Fruit fly (Drosophila melanogaster) whole organism, embryonic: Measurements from ENCODE around the gene Ugt37A3.

ENCODE experiments used
- Aef1 ChIP-seq: fragments of 200-800 bp; sonication (Bioruptor generic); IDR thresholded peaks from 3 replicates; pipeline ENCODE4 v1.3.6; 2022; ENCODE audit warnings: missing biosample characterization, missing genetic modification characterization
- CG11093 ChIP-seq: fragments of 200-800 bp; sonication (Bioruptor generic); IDR thresholded peaks from 3 replicates; pipeline ENCODE4 v1.3.6; 2022; ENCODE audit warnings: missing biosample characterization, missing genetic modification characterization
- CG11247 ChIP-seq: fragments of 200-800 bp; sonication (Bioruptor generic); IDR thresholded peaks from 2 replicates; pipeline ENCODE4 v1.3.6; 2022; ENCODE audit warnings: missing biosample characterization, missing genetic modification characterization
- CG11456 ChIP-seq: fragments of 200-800 bp; sonication (Bioruptor generic); IDR thresholded peaks from 3 replicates; pipeline ENCODE4 v1.3.6; 2022; ENCODE audit warnings: missing biosample characterization, missing genetic modification characterization
- CG14667 ChIP-seq: fragments of 200-800 bp; sonication (Bioruptor generic); IDR thresholded peaks from 2 replicates; pipeline ENCODE4 v1.3.6; 2022; ENCODE audit warnings: missing biosample characterization, missing genetic modification characterization
- CG16815 ChIP-seq: fragments of 200-800 bp; sonication (Bioruptor generic); optimal IDR thresholded peaks from 3 replicates; lab custom pipeline; 2017; ENCODE audit warnings: missing biosample characterization, mild to moderate bottlenecking, missing genetic modification characterization
- CG30020 ChIP-seq: fragments of 200-800 bp; optimal IDR thresholded peaks from 2 replicates; lab custom pipeline; 2019; ENCODE audit warnings: missing biosample characterization, mild to moderate bottlenecking, missing genetic modification characterization, moderate library complexity
- CG33213 ChIP-seq: fragments of 200-800 bp; sonication (Bioruptor generic); optimal IDR thresholded peaks from 3 replicates; lab custom pipeline; 2016; ENCODE audit warnings: missing biosample characterization, missing genetic modification characterization
- CG34422 ChIP-seq: fragments of 200-800 bp; sonication (Bioruptor generic); IDR thresholded peaks from 3 replicates; pipeline ENCODE4 v1.3.6; 2022; ENCODE audit warnings: missing biosample characterization, missing genetic modification characterization
- CG6272 ChIP-seq: fragments of 200-800 bp; sonication (Bioruptor generic); IDR thresholded peaks from 2 replicates; pipeline ENCODE4 v1.3.6; 2022; ENCODE audit warnings: missing biosample characterization, missing genetic modification characterization
- CG7357 ChIP-seq: fragments of 200-800 bp; sonication (Bioruptor generic); IDR thresholded peaks from 3 replicates; pipeline ENCODE4 v1.3.6; 2022; ENCODE audit warnings: missing biosample characterization, missing genetic modification characterization
- CG8359 ChIP-seq: fragments of 200-800 bp; sonication (Bioruptor generic); optimal IDR thresholded peaks from 2 replicates; lab custom pipeline; 2017; ENCODE audit warnings: missing biosample characterization, mild to moderate bottlenecking, missing genetic modification characterization, borderline replicate concordance
- CG9932 ChIP-seq: fragments of 200-800 bp; sonication (Bioruptor generic); IDR thresholded peaks from 2 replicates; pipeline ENCODE4 v1.3.6; 2022; ENCODE audit warnings: missing biosample characterization, missing genetic modification characterization
- CoRest ChIP-seq: fragments of 200-800 bp; sonication (Bioruptor generic); optimal IDR thresholded peaks from 3 replicates; lab custom pipeline; 2018; ENCODE audit warnings: missing biosample characterization, mild to moderate bottlenecking, missing genetic modification characterization, moderate library complexity
- Dfd ChIP-seq, 2 experiments: fragments of >200 bp; optimal IDR thresholded peaks; 2 replicates each; lab custom pipeline; 2017; ENCODE audit warnings: missing biosample characterization in 2 of 2, missing genetic modification characterization in 2 of 2
- Dp ChIP-seq: fragments of 200-800 bp; sonication (Bioruptor generic); optimal IDR thresholded peaks from 2 replicates; lab custom pipeline; 2018; ENCODE audit warnings: missing biosample characterization, mild to moderate bottlenecking, missing genetic modification characterization, moderate library complexity
- Dref ChIP-seq: fragments of 200-800 bp; sonication (Bioruptor generic); IDR thresholded peaks from 2 replicates; pipeline ENCODE4 v1.3.6; 2022; ENCODE audit warnings: missing biosample characterization, missing genetic modification characterization
- Ets65A ChIP-seq: fragments of 200-800 bp; sonication (Bioruptor generic); peaks from one replicate; lab custom pipeline; 2016; ENCODE audit warnings: missing biosample characterization, missing genetic modification characterization
- H2.0 ChIP-seq: fragments of 200-800 bp; sonication (Bioruptor generic); IDR thresholded peaks from 2 replicates; pipeline ENCODE4 v1.3.6; 2022; ENCODE audit warnings: missing biosample characterization, missing genetic modification characterization
- Hr3 ChIP-seq: fragments of 200-800 bp; sonication (Bioruptor generic); optimal IDR thresholded peaks from 3 replicates; lab custom pipeline; 2016; ENCODE audit warnings: missing biosample characterization, missing genetic modification characterization
- Hr78 ChIP-seq, 2 experiments: fragments of 200-800 bp in 1 of 2; fragments of >200 bp in 1 of 2; sonication (Bioruptor generic) in 1 of 2; optimal IDR thresholded peaks; 2 replicates each; lab custom pipeline; 2017 to 2019; ENCODE audit warnings: missing biosample characterization in 2 of 2, missing genetic modification characterization in 2 of 2, mild to moderate bottlenecking in 1 of 2, moderate library complexity in 1 of 2
- Lhr ChIP-seq: fragments of 200-800 bp; sonication (Bioruptor generic); optimal IDR thresholded peaks from 3 replicates; lab custom pipeline; 2017; ENCODE audit warnings: mild to moderate bottlenecking, missing biosample characterization, missing genetic modification reagents, missing genetic modification characterization
- Med ChIP-seq: fragments of 200-800 bp; sonication (Bioruptor generic); peaks from one replicate; lab custom pipeline; 2016; ENCODE audit warnings: missing biosample characterization, missing genetic modification characterization, mild to moderate bottlenecking, inconsistent platforms, moderate library complexity
- Myb ChIP-seq: fragments of 200-800 bp; sonication (Bioruptor generic); optimal IDR thresholded peaks from 2 replicates; lab custom pipeline; 2016; ENCODE audit warnings: missing biosample characterization, missing genetic modification characterization
- NFAT ChIP-seq: fragments of 200-800 bp; sonication (Bioruptor generic); IDR thresholded peaks from 2 replicates; pipeline ENCODE4 v1.3.6; 2022; ENCODE audit warnings: missing biosample characterization, missing genetic modification characterization
- Pdp1 ChIP-seq, 2 experiments: fragments of 200-800 bp; sonication (Bioruptor generic); optimal IDR thresholded peaks; 3 replicates each; lab custom pipeline; 2016; ENCODE audit warnings: missing biosample characterization in 2 of 2, missing genetic modification characterization in 2 of 2, mild to moderate bottlenecking in 1 of 2, moderate library complexity in 1 of 2
- Rfx ChIP-seq: fragments of 200-800 bp; sonication (Bioruptor generic); IDR thresholded peaks from 2 replicates; pipeline ENCODE4 v1.3.6; 2022; ENCODE audit warnings: missing biosample characterization, missing genetic modification characterization
- Rx ChIP-seq: fragments of 200-800 bp; sonication (Bioruptor generic); IDR thresholded peaks from 2 replicates; pipeline ENCODE4 v1.3.6; 2022; ENCODE audit warnings: missing biosample characterization, missing genetic modification characterization
- Sry-δ ChIP-seq: fragments of 200-800 bp; sonication (Bioruptor generic); optimal IDR thresholded peaks from 2 replicates; lab custom pipeline; 2016; ENCODE audit warnings: missing biosample characterization, missing genetic modification characterization
- ase ChIP-seq: fragments of 200-800 bp; sonication (Bioruptor generic); IDR thresholded peaks from 3 replicates; pipeline ENCODE4 v1.3.6; 2022; ENCODE audit warnings: missing biosample characterization, missing genetic modification characterization
- dimm ChIP-seq: fragments of 200-800 bp; sonication (Bioruptor generic); IDR thresholded peaks from 2 replicates; pipeline ENCODE4 v1.3.6; 2022; ENCODE audit warnings: missing biosample characterization, missing genetic modification characterization
- dysf ChIP-seq: fragments of 200-800 bp; sonication (Bioruptor generic); IDR thresholded peaks from 3 replicates; pipeline ENCODE4 v1.3.6; 2022; ENCODE audit warnings: missing biosample characterization, missing genetic modification characterization
- gfzf ChIP-seq: fragments of 200-800 bp; sonication (Bioruptor generic); optimal IDR thresholded peaks from 2 replicates; lab custom pipeline; 2016; ENCODE audit warnings: missing biosample characterization, mild to moderate bottlenecking, missing genetic modification characterization, moderate library complexity
- ken ChIP-seq: fragments of 200-800 bp; sonication (Bioruptor generic); IDR thresholded peaks from 3 replicates; pipeline ENCODE4 v1.3.6; 2022; ENCODE audit warnings: missing biosample characterization, missing genetic modification characterization
- lola ChIP-seq, 3 experiments: fragments of >200 bp in 2 of 3; fragments of 200-800 bp in 1 of 3; sonication (Bioruptor generic) in 1 of 3; optimal IDR thresholded peaks; 2 replicates each; lab custom pipeline; 2017 to 2019; ENCODE audit warnings: missing biosample characterization in 3 of 3, missing genetic modification characterization in 3 of 3, mild to moderate bottlenecking in 1 of 3, moderate library complexity in 1 of 3
- mam ChIP-seq: fragments of 200-800 bp; sonication (Bioruptor generic); optimal IDR thresholded peaks from 3 replicates; lab custom pipeline; 2016; ENCODE audit warnings: missing biosample characterization, missing genetic modification characterization
- nmo ChIP-seq: fragments of 200-800 bp; sonication (Bioruptor generic); optimal IDR thresholded peaks from 2 replicates; lab custom pipeline; 2018; ENCODE audit warnings: missing biosample characterization, mild to moderate bottlenecking, missing genetic modification characterization, moderate library complexity
- phol ChIP-seq: fragments of 200-800 bp; sonication (Bioruptor generic); optimal IDR thresholded peaks from 3 replicates; lab custom pipeline; 2018; ENCODE audit warnings: missing biosample characterization, mild to moderate bottlenecking, missing genetic modification characterization, moderate library complexity
- pnt ChIP-seq: fragments of 200-800 bp; sonication (Bioruptor generic); optimal IDR thresholded peaks from 3 replicates; lab custom pipeline; 2016; ENCODE audit warnings: missing biosample characterization, missing genetic modification characterization
- pum ChIP-seq: fragments of 200-800 bp; sonication (Bioruptor generic); optimal IDR thresholded peaks from 2 replicates; lab custom pipeline; 2016; ENCODE audit warnings: missing biosample characterization, missing genetic modification characterization
- pzg ChIP-seq: fragments of 200-800 bp; sonication (Bioruptor generic); optimal IDR thresholded peaks from 3 replicates; lab custom pipeline; 2018; ENCODE audit warnings: missing biosample characterization, mild to moderate bottlenecking, missing genetic modification characterization, moderate library complexity
- row ChIP-seq: fragments of 200-800 bp; sonication (Bioruptor generic); IDR thresholded peaks from 3 replicates; pipeline ENCODE4 v1.3.6; 2022; ENCODE audit warnings: missing biosample characterization, missing genetic modification characterization
- sens ChIP-seq: fragments of 200-800 bp; sonication (Bioruptor generic); peaks from one replicate; lab custom pipeline; 2016; ENCODE audit warnings: missing biosample characterization, missing genetic modification characterization
- slbo ChIP-seq: fragments of 200-800 bp; sonication (Bioruptor generic); IDR thresholded peaks from 2 replicates; pipeline ENCODE4 v1.3.6; 2022; ENCODE audit warnings: missing biosample characterization, missing genetic modification characterization
- sob ChIP-seq: fragments of 200-800 bp; sonication (Bioruptor generic); IDR thresholded peaks from 2 replicates; pipeline ENCODE4 v1.3.6; 2022; ENCODE audit warnings: missing biosample characterization, missing genetic modification characterization
- tll ChIP-seq, 2 experiments: fragments of 200-800 bp in 1 of 2; fragments of >200 bp in 1 of 2; sonication (Bioruptor generic) in 1 of 2; optimal IDR thresholded peaks; 2 replicates each; lab custom pipeline; 2017 to 2019; ENCODE audit warnings: missing biosample characterization in 2 of 2, missing genetic modification characterization in 2 of 2, mild to moderate bottlenecking in 1 of 2, moderate library complexity in 1 of 2
- vvl ChIP-seq: fragments of 200-800 bp; sonication (Bioruptor generic); IDR thresholded peaks from 2 replicates; pipeline ENCODE4 v1.3.6; 2022; ENCODE audit warnings: missing biosample characterization, missing genetic modification characterization

Gene Ugt37A3

dm6 chr3R:12712178-12713172 lies 31.0 kb downstream of the Ugt37A3 start, which contains the start of gene PolQ (continued):
- TF ChIP-seq sens (peak; percentile 53), CG14667 (GFP tag; lab: Robert Waterston, UW) (peak; percentile 23; the same call in 1 of the 2 replicates), vvl (GFP tag; lab: Robert Waterston, UW) (peak; percentile 31; the same call in 1 of the 2 replicates), Dp (GFP tag; lab: Kevin White, UChicago) (peak; percentile 61), row (GFP tag; lab: Robert Waterston, UW) (peak; percentile 74), lola (GFP tag; optimal IDR thresholded peaks at IDR 0.05; lab: Kevin White, UChicago) (peak in 1 of 3 experiments; percentile 90), dysf (GFP tag; lab: Robert Waterston, UW) (0 out of 3 replicates have a peak, but pooled peaks have one; percentile 20), nmo (GFP tag; lab: Kevin White, UChicago) (peak; percentile 36), CG6272 (GFP tag; lab: Robert Waterston, UW) (peak; percentile 43), Hr3 (GFP tag; lab: Kevin White, UChicago) (peak; percentile 6), ase (GFP tag; lab: Robert Waterston, UW) (0 out of 3 replicates have a peak, but pooled peaks have one; percentile 44), NFAT (GFP tag; lab: Robert Waterston, UW) (peak; percentile 48; the same call in 1 of the 2 replicates), CG11093 (GFP tag; lab: Robert Waterston, UW) (peak; percentile 46; the same call in 1 of the 3 replicates), CG33213 (GFP tag; lab: Kevin White, UChicago) (peak; percentile 43), pnt (peak; percentile 22), sob (GFP tag; lab: Robert Waterston, UW) (peak; percentile 30), CG34422 (GFP tag; lab: Robert Waterston, UW) (peak; percentile 48; the same call in 2 of the 3 replicates), Ets65A (peak; percentile 89), CG11456 (GFP tag; lab: Robert Waterston, UW) (peak; percentile 64; the same call in 2 of the 3 replicates), Dref (GFP tag; lab: Robert Waterston, UW) (peak; percentile 33; the same call in 1 of the 2 replicates), CG11247 (GFP tag; lab: Robert Waterston, UW) (peak; percentile 50), CG9932 (GFP tag; lab: Robert Waterston, UW) (peak; percentile 42), Sry-δ (peak; percentile 10), Myb (GFP tag; lab: Kevin White, UChicago) (peak; percentile 91), CG30020 (tag; lab: Kevin White, UChicago) (peak; percentile 94), mam (peak; percentile 29), CG8359 (peak; percentile 96), slbo (GFP tag; lab: Robert Waterston, UW) (peak; percentile 66), CoRest (tag; lab: Kevin White, UChicago) (peak; percentile 18), gfzf (GFP tag; lab: Kevin White, UChicago) (peak; percentile 75), Pdp1 (GFP tag; optimal IDR thresholded peaks at IDR 0.05; lab: Kevin White, UChicago) (peak in 1 of 2 experiments; percentile 42), Aef1 (peak; percentile 39; the same call in 1 of the 3 replicates), tll (GFP tag; optimal IDR thresholded peaks at IDR 0.05; lab: Kevin White, UChicago) (peak in 1 of 2 experiments; percentile 86), Rfx (GFP tag; lab: Robert Waterston, UW) (peak; percentile 65), ken (peak; percentile 53; the same call in 1 of the 3 replicates), pum (GFP tag; lab: Kevin White, UChicago) (peak; percentile 36), dimm (GFP tag; lab: Robert Waterston, UW) (peak; percentile 23; the same call in 1 of the 2 replicates), CG7357 (GFP tag; lab: Robert Waterston, UW) (peak; percentile 98), Lhr (GFP tag; lab: Kevin White, UChicago) (peak; percentile 96), Hr78 (GFP tag; optimal IDR thresholded peaks at IDR 0.05; lab: Kevin White, UChicago) (peak in 1 of 2 experiments; percentile 26), Dfd (GFP tag; optimal IDR thresholded peaks at IDR 0.05; lab: Kevin White, UChicago) (peak in 1 of 2 experiments; percentile 97), phol (tag; lab: Kevin White, UChicago) (peak; percentile 10), H2.0 (GFP tag; lab: Robert Waterston, UW) (0 out of 2 replicates have a peak, but pooled peaks have one; percentile 14), pzg (GFP tag; lab: Kevin White, UChicago) (peak; percentile 40), CG16815 (GFP tag; lab: Kevin White, UChicago) (peak; percentile 10), Rx (GFP tag; lab: Robert Waterston, UW) (peak; percentile 51), Med (peak; percentile 35)
